Fruit fly (Drosophila melanogaster): ENCODE results near the gene mei-41.

The mei-41 gene

dm6 chrX:16422466-16423124, 31.1 kb downstream of the mei-41 start, which contains the start of gene hang (continued):
- TF ChIP-seq ro (GFP tag; IDR thresholded peaks at IDR 0.05): no peak
- TF ChIP-seq Sox102F (GFP tag; optimal IDR thresholded peaks at IDR 0.05): no peak
- TF ChIP-seq mam (GFP tag; optimal IDR thresholded peaks at IDR 0.05): peak; percentile 34
- TF ChIP-seq HLH54F (GFP tag; optimal IDR thresholded peaks at IDR 0.05): no peak
- TF ChIP-seq Aef1 (GFP tag; IDR thresholded peaks at IDR 0.05): peak; percentile 23; the same call in 1 of the 3 replicates
- no peak for TF ChIP-seq CG4328 (GFP tag; optimal IDR thresholded peaks at IDR 0.05)
- peak; percentile 27 for TF ChIP-seq CG10147 (GFP tag; optimal IDR thresholded peaks at IDR 0.05)
- 0 out of 2 replicates have a peak, but pooled peaks have one; percentile 17 for TF ChIP-seq sisA (GFP tag; IDR thresholded peaks at IDR 0.05)
- peak; percentile 10 for TF ChIP-seq ind (GFP tag; optimal IDR thresholded peaks at IDR 0.05)
- peak; percentile 58; the same call in 1 of the 3 replicates for TF ChIP-seq vnd (GFP tag; IDR thresholded peaks at IDR 0.05; ENCODE audit: partially characterized antibody)
- TF ChIP-seq CG13775 (GFP tag; optimal IDR thresholded peaks at IDR 0.05): no peak
- peak; percentile 82 for TF ChIP-seq CG15514 (GFP tag; optimal IDR thresholded peaks at IDR 0.05)
- peak; percentile 41 for TF ChIP-seq Mad (GFP tag; optimal IDR thresholded peaks at IDR 0.05)
- peak; percentile 42; the same call in 1 of the 4 replicates for TF ChIP-seq chinmo (GFP tag; IDR thresholded peaks at IDR 0.05; ENCODE audit: partially characterized antibody)
- TF ChIP-seq ftz-f1 (GFP tag; optimal IDR thresholded peaks at IDR 0.05): no peak
- peak; percentile 3 for TF ChIP-seq dm (GFP tag; optimal IDR thresholded peaks at IDR 0.05)
- no peak; the same call in 1 of the 3 replicates for TF ChIP-seq CG11560 (tag; IDR thresholded peaks at IDR 0.05)
- peak; percentile 47 for TF ChIP-seq repo (GFP tag; optimal IDR thresholded peaks at IDR 0.05)
- TF ChIP-seq CG6654 (GFP tag; optimal IDR thresholded peaks at IDR 0.05): no peak
- peak; percentile 90 for TF ChIP-seq BEAF-32 (GFP tag; optimal IDR thresholded peaks at IDR 0.05)
- TF ChIP-seq btn (GFP tag; optimal IDR thresholded peaks at IDR 0.05): no peak
- TF ChIP-seq crp (GFP tag; optimal IDR thresholded peaks at IDR 0.05): no peak
- peak; percentile 82 for TF ChIP-seq ato (GFP tag; IDR thresholded peaks at IDR 0.05; ENCODE audit: partially characterized antibody)
- peak; percentile 73 for TF ChIP-seq Dref (GFP tag; IDR thresholded peaks at IDR 0.05)
- TF ChIP-seq CG3163 (GFP tag; optimal IDR thresholded peaks at IDR 0.05): no peak
- TF ChIP-seq amos (GFP tag; IDR thresholded peaks at IDR 0.05; ENCODE audit: partially characterized antibody): peak; percentile 91
- 0 out of 3 replicates have a peak, but pooled peaks have one; percentile 15 for TF ChIP-seq CG11695 (GFP tag; IDR thresholded peaks at IDR 0.05)
- peak; percentile 34 for TF ChIP-seq HmgZ (tag; optimal IDR thresholded peaks at IDR 0.05)
- TF ChIP-seq br (optimal IDR thresholded peaks at IDR 0.05): no peak
- TF ChIP-seq CG15073 (GFP tag; optimal IDR thresholded peaks at IDR 0.05): no peak
- peak; percentile 12 for TF ChIP-seq CG11504 (tag; optimal IDR thresholded peaks at IDR 0.05)
- peak; percentile 56 for TF ChIP-seq CrebB (tag; optimal IDR thresholded peaks at IDR 0.05)
- TF ChIP-seq NfI (GFP tag; optimal IDR thresholded peaks at IDR 0.05): peak; percentile 24
- no peak for TF ChIP-seq prd (optimal IDR thresholded peaks at IDR 0.05)
- TF ChIP-seq prd (GFP tag; IDR thresholded peaks at IDR 0.05): peak; percentile 38; the same call in 2 of the 3 replicates
- peak; percentile 62 for TF ChIP-seq odd (GFP tag; optimal IDR thresholded peaks at IDR 0.05)
- peak in 1 of 2 experiments; percentile 43 for TF ChIP-seq Eip74EF (GFP tag; optimal IDR thresholded peaks at IDR 0.05)
- TF ChIP-seq CG11085 (GFP tag; IDR thresholded peaks at IDR 0.05): no peak
- TF ChIP-seq tna (GFP tag; IDR thresholded peaks at IDR 0.05; ENCODE audit: partially characterized antibody): peak; percentile 20
- peak; percentile 37 for TF ChIP-seq eyg (GFP tag; optimal IDR thresholded peaks at IDR 0.05)
- TF ChIP-seq chif (GFP tag; optimal IDR thresholded peaks at IDR 0.05): no peak
- TF ChIP-seq Hr51 (GFP tag; optimal IDR thresholded peaks at IDR 0.05): peak in 1 of 2 experiments; percentile 56
- peak in 1 of 2 experiments; percentile 30 for TF ChIP-seq Pdp1 (GFP tag; optimal IDR thresholded peaks at IDR 0.05)
- TF ChIP-seq ash1 (GFP tag; optimal IDR thresholded peaks at IDR 0.05): peak; percentile 60
- TF ChIP-seq sens-2 (GFP tag; IDR thresholded peaks at IDR 0.05): no peak
- TF ChIP-seq croc (GFP tag; conservative IDR thresholded peaks at IDR 0.05): no peak
- no peak for TF ChIP-seq CG16815 (GFP tag; optimal IDR thresholded peaks at IDR 0.05)
- TF ChIP-seq CG13296 (GFP tag; optimal IDR thresholded peaks at IDR 0.05): peak; percentile 39
- peak; percentile 51 for TF ChIP-seq CG11247 (GFP tag; IDR thresholded peaks at IDR 0.05)

Measured in whole organism, embryonic.